Fruit fly (Drosophila melanogaster) whole organism, embryonic: ENCODE data around the gene Fer3HCH.

Source experiments
- Asciz ChIP-seq: fragments of 200-800 bp; sonication (Bioruptor generic); optimal IDR thresholded peaks from 2 replicates; lab custom pipeline; 2017; ENCODE audit warnings: missing biosample characterization, mild to moderate bottlenecking, missing genetic modification characterization, missing genetic modification reagents
- Atf-2 ChIP-seq: fragments of 200-800 bp; sonication (Bioruptor generic); optimal IDR thresholded peaks from 2 replicates; lab custom pipeline; 2016; ENCODE audit warnings: missing biosample characterization, missing genetic modification characterization
- CG1024 ChIP-seq: fragments of 200-800 bp; sonication (Bioruptor generic); IDR thresholded peaks from 2 replicates; pipeline ENCODE4 v1.3.6; 2022; ENCODE audit warnings: missing biosample characterization, missing genetic modification characterization
- CG10979 ChIP-seq: fragments of 200-800 bp; sonication (Bioruptor generic); optimal IDR thresholded peaks from 2 replicates; lab custom pipeline; 2018; ENCODE audit warnings: missing biosample characterization, mild to moderate bottlenecking, missing genetic modification characterization, moderate library complexity
- CG11247 ChIP-seq: fragments of 200-800 bp; sonication (Bioruptor generic); IDR thresholded peaks from 2 replicates; pipeline ENCODE4 v1.3.6; 2022; ENCODE audit warnings: missing biosample characterization, missing genetic modification characterization
- CG11398 ChIP-seq: fragments of 200-800 bp; sonication (Bioruptor generic); optimal IDR thresholded peaks from 2 replicates; lab custom pipeline; 2016; ENCODE audit warnings: missing biosample characterization, missing genetic modification characterization
- CG16813 ChIP-seq: fragments of 200-800 bp; sonication (Bioruptor generic); IDR thresholded peaks from 3 replicates; pipeline ENCODE4 v1.3.6; 2022; ENCODE audit warnings: missing biosample characterization, missing genetic modification characterization; ENCODE audit not compliant: partially characterized antibody
- CG17361 ChIP-seq: fragments of 200-800 bp; sonication (Bioruptor generic); IDR thresholded peaks from 3 replicates; pipeline ENCODE4 v1.3.6; 2022; ENCODE audit warnings: missing biosample characterization, missing genetic modification characterization
- CG17385 ChIP-seq: fragments of 200-800 bp; sonication (Bioruptor generic); optimal IDR thresholded peaks from 3 replicates; lab custom pipeline; 2018; ENCODE audit warnings: missing biosample characterization, mild to moderate bottlenecking, missing genetic modification characterization
- CG18764 ChIP-seq: fragments of 200-800 bp; sonication (Bioruptor generic); optimal IDR thresholded peaks from 3 replicates; lab custom pipeline; 2016; ENCODE audit warnings: missing biosample characterization, missing genetic modification characterization
- CG2120 ChIP-seq: fragments of 200-800 bp; sonication (Bioruptor generic); optimal IDR thresholded peaks from 3 replicates; lab custom pipeline; 2016; ENCODE audit warnings: missing biosample characterization, missing genetic modification characterization
- CG2202 ChIP-seq: fragments of 200-800 bp; sonication (Bioruptor generic); optimal IDR thresholded peaks from 2 replicates; lab custom pipeline; 2018; ENCODE audit warnings: missing biosample characterization, mild to moderate bottlenecking, missing genetic modification characterization
- CG3163 ChIP-seq: fragments of 200-800 bp; sonication (Bioruptor generic); optimal IDR thresholded peaks from 3 replicates; lab custom pipeline; 2016; ENCODE audit warnings: missing biosample characterization, missing genetic modification characterization
- CG32532 ChIP-seq: fragments of 200-800 bp; sonication (Bioruptor generic); IDR thresholded peaks from 2 replicates; pipeline ENCODE4 v1.3.6; 2022; ENCODE audit warnings: missing biosample characterization, missing genetic modification characterization
- CG33213 ChIP-seq: fragments of 200-800 bp; sonication (Bioruptor generic); optimal IDR thresholded peaks from 3 replicates; lab custom pipeline; 2016; ENCODE audit warnings: missing biosample characterization, missing genetic modification characterization
- CG33557 ChIP-seq: fragments of 200-800 bp; sonication (Bioruptor generic); optimal IDR thresholded peaks from 2 replicates; lab custom pipeline; 2019; ENCODE audit warnings: missing biosample characterization, mild to moderate bottlenecking, missing genetic modification characterization, moderate library complexity
- CG3407 ChIP-seq: fragments of 200-800 bp; sonication (Bioruptor generic); optimal IDR thresholded peaks from 2 replicates; lab custom pipeline; 2018; ENCODE audit warnings: missing biosample characterization, mild to moderate bottlenecking, missing genetic modification characterization
- CG34376 ChIP-seq: fragments of 200-800 bp; sonication (Bioruptor generic); optimal IDR thresholded peaks from 2 replicates; lab custom pipeline; 2018; ENCODE audit warnings: missing biosample characterization, mild to moderate bottlenecking, missing genetic modification characterization
- CG4360 ChIP-seq: fragments of 200-800 bp; sonication (Bioruptor generic); IDR thresholded peaks from 2 replicates; pipeline ENCODE4 v1.3.6; 2022; ENCODE audit warnings: missing biosample characterization, missing genetic modification characterization
- CG6175 ChIP-seq: fragments of 200-800 bp; sonication (Bioruptor generic); IDR thresholded peaks from 3 replicates; pipeline ENCODE4 v1.3.6; 2022; ENCODE audit warnings: missing biosample characterization, missing genetic modification characterization
- CG6272 ChIP-seq: fragments of 200-800 bp; sonication (Bioruptor generic); IDR thresholded peaks from 2 replicates; pipeline ENCODE4 v1.3.6; 2022; ENCODE audit warnings: missing biosample characterization, missing genetic modification characterization
- CG8290 ChIP-seq, 3 experiments: fragments of 200-800 bp; sonication (Bioruptor generic); optimal IDR thresholded peaks; 2 replicates each; lab custom pipeline; 2016 to 2019; ENCODE audit warnings: missing biosample characterization in 3 of 3, missing genetic modification characterization in 3 of 3, mild to moderate bottlenecking in 2 of 3, moderate library complexity in 1 of 3
- CG8944 ChIP-seq: fragments of 200-800 bp; sonication (Bioruptor generic); optimal IDR thresholded peaks from 3 replicates; lab custom pipeline; 2016; ENCODE audit warnings: missing biosample characterization, missing genetic modification characterization
- CG9609 ChIP-seq: fragments of 200-800 bp; sonication (Bioruptor generic); optimal IDR thresholded peaks from 3 replicates; lab custom pipeline; 2016; ENCODE audit warnings: missing biosample characterization, missing genetic modification characterization
- Max ChIP-seq: fragments of 200-800 bp; sonication (Bioruptor generic); optimal IDR thresholded peaks from 2 replicates; lab custom pipeline; 2016; ENCODE audit warnings: missing biosample characterization, mild to moderate bottlenecking, missing genetic modification characterization
- Nf-YB ChIP-seq: fragments of 200-800 bp; sonication (Bioruptor generic); optimal IDR thresholded peaks from 3 replicates; lab custom pipeline; 2019; ENCODE audit warnings: missing biosample characterization, mild to moderate bottlenecking, missing genetic modification characterization, moderate library complexity
- Oaz ChIP-seq: fragments of 200-800 bp; sonication (Bioruptor generic); IDR thresholded peaks from 2 replicates; pipeline ENCODE4 v1.3.6; 2022; ENCODE audit warnings: missing biosample characterization, missing genetic modification characterization
- Pdp1 ChIP-seq, 2 experiments: fragments of 200-800 bp; sonication (Bioruptor generic); optimal IDR thresholded peaks; 3 replicates each; lab custom pipeline; 2016; ENCODE audit warnings: missing biosample characterization in 2 of 2, missing genetic modification characterization in 2 of 2, mild to moderate bottlenecking in 1 of 2, moderate library complexity in 1 of 2
- Ravus ChIP-seq: fragments of 200-800 bp; sonication (Bioruptor generic); IDR thresholded peaks from 2 replicates; pipeline ENCODE4 v1.3.6; 2022; ENCODE audit warnings: missing biosample characterization, missing genetic modification characterization
- Scr ChIP-seq: fragments of 200-800 bp; sonication (Bioruptor generic); IDR thresholded peaks from 2 replicates; pipeline ENCODE4 v1.3.6; 2022; ENCODE audit warnings: missing biosample characterization, missing genetic modification characterization; ENCODE audit not compliant: partially characterized antibody
- Sry-β ChIP-seq: fragments of 200-800 bp; sonication (Bioruptor generic); optimal IDR thresholded peaks from 2 replicates; lab custom pipeline; 2018; ENCODE audit warnings: missing biosample characterization, mild to moderate bottlenecking, missing genetic modification characterization, moderate library complexity
- Tbp ChIP-seq: fragments of >200 bp; optimal IDR thresholded peaks from 2 replicates; lab custom pipeline; 2018; ENCODE audit warnings: missing biosample characterization, missing genetic modification characterization
- ase ChIP-seq: fragments of 200-800 bp; sonication (Bioruptor generic); IDR thresholded peaks from 3 replicates; pipeline ENCODE4 v1.3.6; 2022; ENCODE audit warnings: missing biosample characterization, missing genetic modification characterization
- bbx ChIP-seq: fragments of 200-800 bp; sonication (Bioruptor generic); IDR thresholded peaks from 2 replicates; pipeline ENCODE4 v1.3.6; 2022; ENCODE audit warnings: missing biosample characterization, missing genetic modification characterization; ENCODE audit not compliant: partially characterized antibody
- en ChIP-seq: fragments of 200-800 bp; sonication (Bioruptor generic); optimal IDR thresholded peaks from 2 replicates; lab custom pipeline; 2016; ENCODE audit warnings: missing biosample characterization, missing genetic modification characterization
- ind ChIP-seq: fragments of 200-800 bp; sonication (Bioruptor generic); optimal IDR thresholded peaks from 3 replicates; lab custom pipeline; 2016; ENCODE audit warnings: missing biosample characterization, missing genetic modification characterization
- lbe ChIP-seq: fragments of 200-800 bp; sonication (Bioruptor generic); optimal IDR thresholded peaks from 2 replicates; lab custom pipeline; 2016; ENCODE audit warnings: missing biosample characterization, mild to moderate bottlenecking, missing genetic modification characterization
- lilli ChIP-seq: fragments of 200-800 bp; sonication (Bioruptor generic); optimal IDR thresholded peaks from 3 replicates; lab custom pipeline; 2016; ENCODE audit warnings: missing biosample characterization, missing genetic modification characterization
- lmd ChIP-seq: fragments of 200-800 bp; sonication (Bioruptor generic); IDR thresholded peaks from 2 replicates; pipeline ENCODE4 v1.3.6; 2022; ENCODE audit warnings: missing biosample characterization, missing genetic modification characterization
- mirr ChIP-seq: fragments of 200-800 bp; sonication (Bioruptor generic); optimal IDR thresholded peaks from 3 replicates; lab custom pipeline; 2018; ENCODE audit warnings: missing biosample characterization, mild to moderate bottlenecking, missing genetic modification characterization
- nom ChIP-seq: fragments of 200-800 bp; sonication (Bioruptor generic); optimal IDR thresholded peaks from 2 replicates; lab custom pipeline; 2017; ENCODE audit warnings: missing biosample characterization, missing genetic modification characterization, mild to moderate bottlenecking, moderate library complexity, missing genetic modification reagents
- pzg ChIP-seq: fragments of 200-800 bp; sonication (Bioruptor generic); optimal IDR thresholded peaks from 3 replicates; lab custom pipeline; 2018; ENCODE audit warnings: missing biosample characterization, mild to moderate bottlenecking, missing genetic modification characterization, moderate library complexity
- rib ChIP-seq: fragments of 200-800 bp; sonication (Bioruptor generic); IDR thresholded peaks from 2 replicates; pipeline ENCODE4 v1.3.6; 2022; ENCODE audit warnings: missing biosample characterization, missing genetic modification characterization
- sima ChIP-seq: fragments of 200-800 bp; sonication (Bioruptor generic); optimal IDR thresholded peaks from 2 replicates; lab custom pipeline; 2016; ENCODE audit warnings: missing biosample characterization, missing genetic modification characterization
- slp2 ChIP-seq: fragments of 200-800 bp; sonication (Bioruptor generic); optimal IDR thresholded peaks from 2 replicates; lab custom pipeline; 2016; ENCODE audit warnings: missing biosample characterization, missing genetic modification characterization
- tgo ChIP-seq: fragments of 200-800 bp; sonication (Bioruptor generic); IDR thresholded peaks from 3 replicates; pipeline ENCODE4 v1.3.6; 2022; ENCODE audit warnings: missing biosample characterization, missing genetic modification characterization
- tin ChIP-seq: fragments of 200-800 bp; sonication (Bioruptor generic); optimal IDR thresholded peaks from 3 replicates; lab custom pipeline; 2016; ENCODE audit warnings: missing biosample characterization, missing genetic modification characterization
- tll ChIP-seq, 2 experiments: fragments of 200-800 bp in 1 of 2; fragments of >200 bp in 1 of 2; sonication (Bioruptor generic) in 1 of 2; optimal IDR thresholded peaks; 2 replicates each; lab custom pipeline; 2017 to 2019; ENCODE audit warnings: missing biosample characterization in 2 of 2, missing genetic modification characterization in 2 of 2, mild to moderate bottlenecking in 1 of 2, moderate library complexity in 1 of 2
- vfl ChIP-seq: fragments of 200-800 bp; sonication (Bioruptor generic); optimal IDR thresholded peaks from 2 replicates; lab custom pipeline; 2016; ENCODE audit warnings: missing biosample characterization, missing genetic modification characterization

Gene Fer3HCH

DNA sequence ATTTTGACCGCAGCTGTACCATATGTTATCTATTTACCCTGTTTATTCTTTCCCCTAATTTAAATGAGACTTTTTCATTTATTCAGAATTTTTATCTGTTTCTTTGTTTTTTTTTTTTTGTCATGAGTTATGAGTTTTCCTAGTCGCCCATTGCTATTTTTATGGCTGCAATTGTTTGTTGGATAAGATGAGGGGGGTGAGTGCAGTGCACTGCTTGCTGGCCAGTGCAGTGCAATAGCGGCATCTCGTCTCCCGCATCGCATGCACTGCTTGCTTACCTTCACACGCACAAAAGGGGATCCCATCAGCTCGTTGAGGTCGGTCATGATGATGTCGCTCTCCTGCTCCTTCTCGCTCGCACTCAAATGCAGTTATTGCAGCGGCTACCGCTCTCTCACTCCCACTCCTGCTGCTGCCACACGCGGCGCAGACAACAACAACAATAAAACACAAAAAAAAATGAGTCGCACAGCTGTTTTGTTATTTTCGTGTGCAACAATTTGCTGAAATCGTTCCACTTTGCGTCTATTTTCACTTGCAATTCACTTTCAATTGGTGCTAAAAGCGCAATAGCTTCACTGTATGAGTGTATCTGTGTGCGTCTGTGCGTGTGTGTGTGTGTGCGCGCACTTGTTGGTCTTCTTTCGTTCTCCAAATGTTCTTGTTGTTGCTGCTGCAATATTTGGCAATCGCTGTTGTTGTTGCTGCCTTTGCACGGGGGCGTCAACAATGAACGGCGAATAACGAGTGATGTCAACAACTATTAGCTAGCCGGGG lies 20.2 kb upstream of the Fer3HCH start (continued):
- TF ChIP-seq Max (GFP tag; lab: Kevin White, UChicago): no peak
- TF ChIP-seq Oaz (GFP tag; lab: Robert Waterston, UW): no peak
- TF ChIP-seq CG33213 (GFP tag; lab: Kevin White, UChicago): no peak
- TF ChIP-seq CG1024 (GFP tag; lab: Robert Waterston, UW): peak; percentile 40; the same call in 1 of the 2 replicates
- TF ChIP-seq vfl (GFP tag; lab: Kevin White, UChicago): no peak
- no peak for TF ChIP-seq CG34376 (GFP tag; lab: Kevin White, UChicago)
- TF ChIP-seq lbe: no peak
- TF ChIP-seq Sry-β (GFP tag; lab: Kevin White, UChicago): no peak
- TF ChIP-seq CG6272 (GFP tag; lab: Robert Waterston, UW): no peak
- TF ChIP-seq ind (GFP tag; lab: Kevin White, UChicago): no peak
- TF ChIP-seq slp2 (GFP tag; lab: Kevin White, UChicago): no peak
- peak; percentile 20 for TF ChIP-seq CG11398 (GFP tag; lab: Kevin White, UChicago)
- TF ChIP-seq CG11247 (GFP tag; lab: Robert Waterston, UW): no peak
- TF ChIP-seq mirr (GFP tag; lab: Kevin White, UChicago): no peak
- peak; percentile 67 for TF ChIP-seq CG8290 (GFP tag; optimal IDR thresholded peaks at IDR 0.05; lab: Kevin White, UChicago)
- TF ChIP-seq CG8290 (tag; optimal IDR thresholded peaks at IDR 0.05; lab: Kevin White, UChicago): peak in 1 of 2 experiments; percentile 20
- peak; percentile 34; the same call in 1 of the 3 replicates for TF ChIP-seq tgo (GFP tag; lab: Robert Waterston, UW)
- TF ChIP-seq sima (GFP tag; lab: Kevin White, UChicago): no peak
- TF ChIP-seq CG32532 (GFP tag; lab: Robert Waterston, UW): no peak
- TF ChIP-seq ase (GFP tag; lab: Robert Waterston, UW): peak; percentile 46; the same call in 1 of the 3 replicates
- TF ChIP-seq bbx: no peak
- TF ChIP-seq Scr (GFP tag; lab: Robert Waterston, UW): no peak
- TF ChIP-seq Ravus (GFP tag; lab: Robert Waterston, UW): no peak
- peak; percentile 3 for TF ChIP-seq CG3407 (GFP tag; lab: Kevin White, UChicago)
- TF ChIP-seq Nf-YB: no peak
- TF ChIP-seq CG3163 (GFP tag; lab: Kevin White, UChicago): peak; percentile 28
- peak; percentile 79 for TF ChIP-seq CG4360 (GFP tag; lab: Robert Waterston, UW)
- 0 out of 3 replicates have a peak, but pooled peaks have one; percentile 17 for TF ChIP-seq CG17361 (GFP tag; lab: Robert Waterston, UW)
- no peak for TF ChIP-seq CG33557 (GFP tag; lab: Kevin White, UChicago)
- peak; percentile 23 for TF ChIP-seq CG17385 (GFP tag; lab: Kevin White, UChicago)
- TF ChIP-seq CG6175: no peak
- peak; percentile 32 for TF ChIP-seq CG2202
- no peak for TF ChIP-seq lilli (GFP tag; lab: Kevin White, UChicago)
- peak; percentile 49 for TF ChIP-seq CG10979 (tag; lab: Kevin White, UChicago)
- TF ChIP-seq CG2120 (GFP tag; lab: Kevin White, UChicago): no peak
- peak; percentile 49 for TF ChIP-seq tin (GFP tag; lab: Kevin White, UChicago)
- TF ChIP-seq nom (GFP tag; lab: Kevin White, UChicago): no peak
- no peak for TF ChIP-seq Asciz
- peak; percentile 54 for TF ChIP-seq lmd (GFP tag; lab: Robert Waterston, UW)
- TF ChIP-seq Pdp1 (GFP tag; optimal IDR thresholded peaks at IDR 0.05; lab: Kevin White, UChicago): peak in 1 of 2 experiments; percentile 54
- no peak for TF ChIP-seq CG18764 (GFP tag; lab: Kevin White, UChicago)
- TF ChIP-seq Atf-2 (GFP tag; lab: Kevin White, UChicago): peak; percentile 34
- TF ChIP-seq rib (GFP tag; lab: Robert Waterston, UW): peak; percentile 37; the same call in 1 of the 2 replicates
- no peak for TF ChIP-seq CG16813 (GFP tag; lab: Robert Waterston, UW)
- no peak for TF ChIP-seq en (GFP tag; lab: Kevin White, UChicago)
- TF ChIP-seq tll (GFP tag; optimal IDR thresholded peaks at IDR 0.05; lab: Kevin White, UChicago): no peak
- TF ChIP-seq Tbp: no peak
- TF ChIP-seq CG8944 (GFP tag; lab: Kevin White, UChicago): peak; percentile 8
- no peak for TF ChIP-seq CG9609
- TF ChIP-seq pzg (GFP tag; lab: Kevin White, UChicago): no peak
